Worm (Caenorhabditis elegans): ENCODE measurements around the gene F59H6.14.

F59H6.14 gene

DNA sequence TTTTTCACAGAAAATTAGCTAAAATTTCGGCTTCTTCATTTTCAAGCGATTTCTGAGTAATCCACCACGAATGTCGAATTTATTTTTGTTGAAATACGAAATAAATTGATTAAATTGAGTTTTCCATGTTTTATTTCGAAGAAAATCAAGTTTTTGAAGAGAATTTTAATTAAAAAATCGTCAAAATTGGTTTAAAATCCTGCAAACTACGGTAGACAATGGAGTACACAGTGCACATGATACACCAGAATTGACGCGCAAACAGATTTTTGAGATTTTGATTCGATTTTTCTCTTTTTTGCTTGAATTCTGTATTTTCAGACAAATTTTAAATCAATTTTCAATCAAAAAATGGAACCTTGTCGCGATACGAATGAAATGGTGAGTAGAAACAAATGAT is at the start of gene F59H6.14:
Gene F59H6.14 (plus strand): TSS at position 301 of the 400 bp plus-strand sequence.
- TF ChIP-seq zip-4 (GFP tag; optimal IDR thresholded peaks at IDR 0.05): no peak
- TF ChIP-seq lin-13 (GFP tag; optimal IDR thresholded peaks at IDR 0.05): no peak
- TF ChIP-seq ztf-11 (tag; optimal IDR thresholded peaks at IDR 0.05): no peak
- no peak for TF ChIP-seq ceh-88 (GFP tag; IDR thresholded peaks at IDR 0.05)
- TF ChIP-seq hpl-2 (GFP tag; optimal IDR thresholded peaks at IDR 0.05): no peak
- TF ChIP-seq ceh-90 (tag; optimal IDR thresholded peaks at IDR 0.05): no peak
- no peak for TF ChIP-seq unc-98 (GFP tag; IDR thresholded peaks at IDR 0.05)
- no peak for TF ChIP-seq aha-1 (tag; optimal IDR thresholded peaks at IDR 0.05)
- no peak for TF ChIP-seq sptf-1 (tag; optimal IDR thresholded peaks at IDR 0.05)
- TF ChIP-seq dpl-1 (GFP tag; optimal IDR thresholded peaks at IDR 0.05): no peak
- no peak for TF ChIP-seq nhr-19 (GFP tag; conservative IDR thresholded peaks at IDR 0.05)
- no peak for TF ChIP-seq pqm-1 (tag; optimal IDR thresholded peaks at IDR 0.05)
- TF ChIP-seq grh-1 (GFP tag; IDR thresholded peaks at IDR 0.05): no peak
- no peak for TF ChIP-seq C04F5.9 (tag; optimal IDR thresholded peaks at IDR 0.05)

- no peak for TF ChIP-seq elt-2 (tag; optimal IDR thresholded peaks at IDR 0.05)
- TF ChIP-seq lin-35 (GFP tag; optimal IDR thresholded peaks at IDR 0.05): no peak
- no peak for TF ChIP-seq unc-98 (GFP tag; IDR thresholded peaks at IDR 0.05)
- no peak for TF ChIP-seq ces-1 (GFP tag; optimal IDR thresholded peaks at IDR 0.05)
- no peak for TF ChIP-seq isw-1 (GFP tag; IDR thresholded peaks at IDR 0.05)
Observed at ce11 chrII:1986979-1987378, 46.4 kb upstream of the F59H6.14 start, which contains the start of gene Y16E11A.4. TSS of gene Y16E11A.4 (plus strand) at chrII:1987279.

DNA sequence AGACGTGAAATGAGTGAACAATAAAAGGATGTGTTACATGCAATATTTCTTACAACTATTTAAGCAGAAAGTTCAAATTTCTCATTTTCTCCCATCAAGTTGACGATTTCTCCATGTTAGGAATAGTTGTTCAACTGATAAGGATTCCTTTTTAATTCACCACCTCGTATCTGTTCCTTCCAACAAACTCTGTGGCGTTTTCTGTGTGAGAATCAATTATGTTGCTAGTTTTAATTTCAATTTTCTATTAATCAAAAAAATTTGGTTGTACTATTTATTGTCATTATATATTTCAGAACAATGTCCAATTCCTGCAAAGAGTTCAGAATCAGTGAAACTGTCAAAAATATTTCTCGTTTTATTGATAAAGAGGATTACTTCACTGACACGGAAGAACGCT is 44.4 kb upstream of the F59H6.14 start, which contains the start of gene math-44:
Gene math-44 (plus strand): TSS at position 301 of the 400 bp plus-strand sequence.
- TF ChIP-seq fkh-10 (GFP tag; optimal IDR thresholded peaks at IDR 0.05) (no peak), efl-1 (optimal IDR thresholded peaks at IDR 0.05) (no peak), efl-1 (GFP tag; optimal IDR thresholded peaks at IDR 0.05 in 1 of 2) (peak in 1 of 2 experiments; percentile 30), irx-1 (tag; optimal IDR thresholded peaks at IDR 0.05) (no peak)

DNA sequence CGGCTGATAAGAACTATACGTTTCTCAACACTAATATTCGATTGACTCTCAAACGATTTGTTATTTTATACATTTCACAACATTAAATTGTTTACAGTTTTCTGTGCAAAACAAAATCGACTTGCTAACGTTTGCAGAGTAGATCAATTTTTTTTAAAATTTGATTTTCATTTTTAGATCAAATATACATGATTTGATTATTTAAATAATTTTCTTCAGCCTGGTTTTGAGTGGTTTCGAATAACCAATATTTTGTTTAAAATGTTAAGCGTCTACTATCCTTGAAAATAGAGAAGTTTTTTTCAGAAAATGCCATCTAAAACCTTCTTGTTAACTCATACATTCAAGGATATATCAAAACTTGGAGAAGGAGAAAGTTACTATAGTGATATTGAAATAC is 39.6 kb upstream of the F59H6.14 start, which contains the start of gene math-21:
Gene math-21 (plus strand): TSS at position 301 of the 400 bp plus-strand sequence.
- TF ChIP-seq zip-4 (GFP tag; optimal IDR thresholded peaks at IDR 0.05): no peak
- no peak for TF ChIP-seq pax-3 (tag; optimal IDR thresholded peaks at IDR 0.05)
- TF ChIP-seq nhr-19 (GFP tag; conservative IDR thresholded peaks at IDR 0.05): no peak
- no peak for TF ChIP-seq unc-130 (tag; optimal IDR thresholded peaks at IDR 0.05)
- TF ChIP-seq swsn-7 (tag; optimal IDR thresholded peaks at IDR 0.05): no peak
- no peak for TF ChIP-seq F16B12.6 (tag; optimal IDR thresholded peaks at IDR 0.05)
- no peak for TF ChIP-seq elt-2 (tag; optimal IDR thresholded peaks at IDR 0.05)
- no peak for TF ChIP-seq nhr-28 (tag; optimal IDR thresholded peaks at IDR 0.05)

ce11 chrII:1995744-1996143 is 37.6 kb upstream of the F59H6.14 start:
- TF ChIP-seq lin-35 (GFP tag; optimal IDR thresholded peaks at IDR 0.05): peak in 1 of 2 experiments; percentile 14
- peak; percentile 27 for TF ChIP-seq pqm-1 (tag; optimal IDR thresholded peaks at IDR 0.05)
- TF ChIP-seq ceh-90 (tag; optimal IDR thresholded peaks at IDR 0.05): no peak
- peak; percentile 84 for TF ChIP-seq elt-2 (tag; optimal IDR thresholded peaks at IDR 0.05)

DNA sequence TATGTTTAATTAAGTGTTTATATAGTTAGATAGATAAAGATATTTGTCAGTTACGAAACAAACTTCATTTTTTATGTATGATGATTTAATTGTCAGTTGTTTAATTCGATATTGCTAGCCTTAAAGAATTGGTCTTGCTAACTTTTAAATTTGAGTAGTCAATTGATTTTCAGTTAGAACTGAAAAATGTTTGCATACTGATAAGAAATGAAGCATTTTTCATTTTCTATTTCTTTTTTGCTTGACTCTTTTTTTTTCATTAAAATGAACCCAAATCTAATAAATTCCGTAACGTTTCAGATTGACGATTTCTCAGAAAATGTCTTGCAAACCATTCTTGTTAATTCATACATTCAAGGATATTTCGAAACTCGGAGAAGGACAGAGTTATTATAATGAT is 37.1 kb upstream of the F59H6.14 start, which contains the start of gene math-20:
Gene math-20 (plus strand): TSS at position 301 of the 400 bp plus-strand sequence.
- no peak for TF ChIP-seq sup-37 (GFP tag; optimal IDR thresholded peaks at IDR 0.05)
- TF ChIP-seq swsn-7 (tag; optimal IDR thresholded peaks at IDR 0.05): no peak
- no peak for TF ChIP-seq lin-15B (tag; optimal IDR thresholded peaks at IDR 0.05)
- TF ChIP-seq Y116A8C.19 (tag; optimal IDR thresholded peaks at IDR 0.05; ENCODE audit: borderline replicate concordance): no peak
- no peak for TF ChIP-seq tbx-2 (tag; optimal IDR thresholded peaks at IDR 0.05)

Data from whole organism, L1 larva.